Worm (Caenorhabditis elegans) whole organism, L1 larva: ENCODE data around the gene itr-1.

Experiments
- C04F5.9 ChIP-seq: sonication (generic microtip); optimal IDR thresholded peaks from 2 replicates; lab custom pipeline; 2016; ENCODE audit warnings: missing genetic modification characterization, missing compliant biosample characterization
- Y116A8C.19 ChIP-seq: sonication (generic microtip); optimal IDR thresholded peaks from 2 replicates; lab custom pipeline; 2016; ENCODE audit warnings: missing compliant biosample characterization, missing genetic modification characterization, borderline replicate concordance
- aha-1 ChIP-seq: fragments of 150-350 bp; optimal IDR thresholded peaks from 2 replicates; lab custom pipeline; 2014; ENCODE audit warnings: missing biosample characterization, missing genetic modification characterization
- aly-2 ChIP-seq: fragments of 150-350 bp; optimal IDR thresholded peaks from 2 replicates; lab custom pipeline; 2014; ENCODE audit warnings: missing biosample characterization, missing genetic modification characterization
- ama-1 ChIP-seq: fragments of 150-350 bp; optimal IDR thresholded peaks from 2 replicates; lab custom pipeline; 2014
- blmp-1 ChIP-seq: fragments of 150-350 bp; optimal IDR thresholded peaks from 2 replicates; lab custom pipeline; 2014; ENCODE audit warnings: missing biosample characterization, missing genetic modification characterization
- ceh-8 ChIP-seq: fragments of 200-800 bp; sonication (Bioruptor generic); optimal IDR thresholded peaks from 2 replicates; lab custom pipeline; 2018; ENCODE audit warnings: mild to moderate bottlenecking, missing genetic modification characterization, moderate library complexity, missing compliant biosample characterization
- ceh-82 ChIP-seq, 3 experiments: fragments of 150-350 bp in 1 of 3; sonication (generic microtip) in 2 of 3; optimal IDR thresholded peaks; 2 replicates each; lab custom pipeline; 2014 to 2017; ENCODE audit warnings: missing biosample characterization in 3 of 3, missing genetic modification characterization in 3 of 3
- ces-1 ChIP-seq: fragments of 150-350 bp; optimal IDR thresholded peaks from 2 replicates; lab custom pipeline; 2014; ENCODE audit warnings: missing biosample characterization, missing genetic modification reagents, missing genetic modification characterization
- dsc-1 ChIP-seq: sonication (generic microtip); optimal IDR thresholded peaks from 2 replicates; lab custom pipeline; 2016; ENCODE audit warnings: mild to moderate bottlenecking, missing genetic modification characterization, missing compliant biosample characterization
- efl-1 ChIP-seq, 4 experiments: fragments of 150-350 bp; optimal IDR thresholded peaks in 3 of 4; peaks in 1 of 4; 1 replicate in 1 of 4; 2 replicates in 3 of 4; lab custom pipeline; 2014; ENCODE audit warnings: missing biosample characterization in 2 of 4, missing genetic modification characterization in 2 of 4, missing genetic modification reagents in 2 of 4
- efl-3 ChIP-seq: fragments of 200-800 bp; sonication (Bioruptor generic); optimal IDR thresholded peaks from 2 replicates; lab custom pipeline; 2018; ENCODE audit warnings: mild to moderate bottlenecking, missing genetic modification characterization, missing compliant biosample characterization
- elt-2 ChIP-seq: sonication (generic microtip); optimal IDR thresholded peaks from 2 replicates; lab custom pipeline; 2016; ENCODE audit warnings: missing genetic modification characterization, mild to moderate bottlenecking, inconsistent platforms, missing compliant biosample characterization, missing genetic modification reagents
- fos-1 ChIP-seq: fragments of 150-350 bp; optimal IDR thresholded peaks from 2 replicates; lab custom pipeline; 2014; ENCODE audit warnings: missing biosample characterization, missing genetic modification characterization
- hlh-17 ChIP-seq: fragments of 200-800 bp; sonication (Bioruptor generic); optimal IDR thresholded peaks from 2 replicates; lab custom pipeline; 2018; ENCODE audit warnings: missing genetic modification characterization, mild to moderate bottlenecking, missing compliant biosample characterization, moderate library complexity, borderline replicate concordance
- irx-1 ChIP-seq: sonication (generic microtip); optimal IDR thresholded peaks from 2 replicates; lab custom pipeline; 2016; ENCODE audit warnings: missing genetic modification characterization, missing compliant biosample characterization
- jun-1 ChIP-seq: fragments of 150-350 bp; optimal IDR thresholded peaks from 2 replicates; lab custom pipeline; 2014; ENCODE audit warnings: missing biosample characterization, missing genetic modification reagents, missing genetic modification characterization
- lin-14 ChIP-seq: fragments of 200-800 bp; sonication (Bioruptor generic); optimal IDR thresholded peaks from 2 replicates; lab custom pipeline; 2018; ENCODE audit warnings: mild to moderate bottlenecking, missing genetic modification characterization, moderate library complexity, missing compliant biosample characterization
- lin-15B ChIP-seq: fragments of 150-350 bp; sonication (generic microtip); optimal IDR thresholded peaks from 3 replicates; lab custom pipeline; 2014; ENCODE audit warnings: missing biosample characterization, missing genetic modification characterization
- lin-39 ChIP-seq: fragments of 150-350 bp; optimal IDR thresholded peaks from 2 replicates; lab custom pipeline; 2014; ENCODE audit warnings: missing biosample characterization, missing genetic modification reagents, missing genetic modification characterization
- lir-3 ChIP-seq: sonication (generic microtip); optimal IDR thresholded peaks from 2 replicates; lab custom pipeline; 2016; ENCODE audit warnings: mild to moderate bottlenecking, missing genetic modification characterization, moderate library complexity, missing compliant biosample characterization; ENCODE audit not compliant: poor library complexity
- lsy-2 ChIP-seq, 2 experiments: fragments of 150-350 bp; optimal IDR thresholded peaks; 2 replicates each; lab custom pipeline; 2014; ENCODE audit warnings: missing biosample characterization in 2 of 2, missing genetic modification characterization in 2 of 2
- mab-9 ChIP-seq: fragments of 200-800 bp; sonication (Bioruptor generic); IDR thresholded peaks from 2 replicates; pipeline ENCODE4 v1.3.6; 2022; ENCODE audit warnings: missing genetic modification reagents, missing genetic modification characterization, missing compliant biosample characterization
- mep-1 ChIP-seq: fragments of 150-350 bp; optimal IDR thresholded peaks from 2 replicates; lab custom pipeline; 2014; ENCODE audit warnings: missing biosample characterization, missing genetic modification characterization
- nhr-12 ChIP-seq: sonication (generic microtip); optimal IDR thresholded peaks from 2 replicates; lab custom pipeline; 2017; ENCODE audit warnings: missing biosample characterization, missing genetic modification characterization
- nhr-20 ChIP-seq: sonication (generic microtip); optimal IDR thresholded peaks from 2 replicates; lab custom pipeline; 2016; ENCODE audit warnings: mild to moderate bottlenecking, missing genetic modification characterization, missing compliant biosample characterization
- nhr-237 ChIP-seq: fragments of 150-350 bp; optimal IDR thresholded peaks from 2 replicates; lab custom pipeline; 2014; ENCODE audit warnings: missing biosample characterization, missing genetic modification characterization
- nhr-28 ChIP-seq: fragments of 150-350 bp; optimal IDR thresholded peaks from 2 replicates; lab custom pipeline; 2014; ENCODE audit warnings: missing biosample characterization, missing genetic modification characterization
- nhr-77 ChIP-seq: fragments of 150-350 bp; optimal IDR thresholded peaks from 2 replicates; lab custom pipeline; 2014; ENCODE audit warnings: missing biosample characterization, missing genetic modification characterization
- pax-3 ChIP-seq: fragments of 200-800 bp; sonication (Bioruptor generic); optimal IDR thresholded peaks from 2 replicates; lab custom pipeline; 2018; ENCODE audit warnings: mild to moderate bottlenecking, missing genetic modification characterization, moderate library complexity, missing compliant biosample characterization
- rnt-1 ChIP-seq: sonication (generic microtip); optimal IDR thresholded peaks from 2 replicates; lab custom pipeline; 2016; ENCODE audit warnings: mild to moderate bottlenecking, missing genetic modification characterization, moderate library complexity, missing compliant biosample characterization
- sox-4 ChIP-seq: sonication (generic microtip); optimal IDR thresholded peaks from 2 replicates; lab custom pipeline; 2016; ENCODE audit warnings: missing genetic modification characterization, missing compliant biosample characterization
- sptf-1 ChIP-seq: fragments of 150-350 bp; optimal IDR thresholded peaks from 2 replicates; lab custom pipeline; 2014; ENCODE audit warnings: missing biosample characterization, missing genetic modification characterization
- swsn-7 ChIP-seq: sonication (generic microtip); optimal IDR thresholded peaks from 2 replicates; lab custom pipeline; 2016; ENCODE audit warnings: missing genetic modification characterization, missing compliant biosample characterization
- tbx-2 ChIP-seq: sonication (generic microtip); optimal IDR thresholded peaks from 2 replicates; lab custom pipeline; 2016; ENCODE audit warnings: missing genetic modification characterization, missing compliant biosample characterization
- tlp-1 ChIP-seq: fragments of 150-350 bp; optimal IDR thresholded peaks from 2 replicates; lab custom pipeline; 2014; ENCODE audit warnings: missing biosample characterization, missing genetic modification characterization
- unc-30 ChIP-seq: sonication (generic microtip); optimal IDR thresholded peaks from 2 replicates; lab custom pipeline; 2017; ENCODE audit warnings: missing biosample characterization, missing genetic modification characterization
- unc-98 ChIP-seq: fragments of 200-800 bp; sonication (Bioruptor generic); IDR thresholded peaks from 2 replicates; pipeline ENCODE4 v1.3.6; 2022; ENCODE audit warnings: missing genetic modification characterization, missing compliant biosample characterization
- xbp-1 ChIP-seq: sonication (generic microtip); optimal IDR thresholded peaks from 2 replicates; lab custom pipeline; 2016; ENCODE audit warnings: missing genetic modification characterization, missing compliant biosample characterization
- ztf-11 ChIP-seq, 2 experiments: sonication (generic microtip); optimal IDR thresholded peaks; 2 replicates each; lab custom pipeline; 2016 to 2017; ENCODE audit warnings: missing genetic modification characterization in 2 of 2, missing biosample characterization in 1 of 2, missing compliant biosample characterization in 1 of 2

itr-1 gene

DNA sequence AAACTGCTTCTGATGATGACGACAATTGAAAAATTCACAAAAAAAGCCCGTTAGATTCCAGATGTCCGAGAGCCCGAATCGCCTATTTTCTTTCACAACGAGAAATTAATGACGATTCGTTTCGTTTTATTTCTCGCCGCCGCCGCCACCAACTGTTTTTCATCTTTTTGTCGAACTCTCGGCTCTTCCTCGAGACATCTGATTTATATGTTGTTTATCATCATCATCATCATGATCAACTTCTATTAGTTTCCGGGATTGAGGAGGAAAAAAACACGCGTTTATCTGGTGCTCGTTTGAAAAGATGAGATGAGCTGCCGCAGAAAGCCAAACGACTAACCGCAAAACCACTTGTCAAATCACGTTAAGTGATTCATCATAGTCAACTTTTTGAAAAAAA is 15.5 kb upstream of the itr-1 start (continued):
- TF ChIP-seq sox-4 (tag; lab: Kevin White, UChicago) = no peak

- TF ChIP-seq aly-2 (tag; lab: Kevin White, UChicago) = no peak
- peak; percentile 45 for TF ChIP-seq lin-14 (GFP tag; lab: Kevin White, UChicago)
These were observed 13.4 kb upstream of the itr-1 start for ce11 chrIV:7661569-7661968.

DNA sequence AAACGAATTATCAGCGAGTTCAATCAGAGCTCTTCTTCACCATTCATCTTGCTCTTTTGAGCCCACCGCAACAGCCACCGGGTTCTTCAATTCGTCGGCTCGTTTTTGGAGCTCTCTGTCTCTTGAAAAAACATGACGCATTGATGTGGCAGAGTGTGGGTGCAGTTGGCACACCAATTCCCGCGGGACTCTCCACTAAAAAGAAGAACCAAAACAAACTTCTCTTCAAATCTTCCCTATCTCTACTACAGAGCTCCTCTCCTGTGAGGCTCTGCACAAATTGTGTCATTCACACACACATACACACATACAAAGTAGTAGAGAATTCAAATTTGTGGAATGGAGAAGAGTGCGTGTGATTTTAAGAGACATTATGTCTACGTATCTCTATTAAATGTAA is 12.0 kb upstream of the itr-1 start:
- no peak for TF ChIP-seq jun-1 (tag; lab: Kevin White, UChicago)
- TF ChIP-seq fos-1 (tag; lab: Kevin White, UChicago) = no peak
- TF ChIP-seq ceh-82 (tag; optimal IDR thresholded peaks at IDR 0.05; lab: Kevin White, UChicago) = peak in 1 of 3 experiments; percentile 19
- TF ChIP-seq swsn-7 (tag; lab: Kevin White, UChicago) = peak; percentile 24
- no peak for TF ChIP-seq nhr-28 (tag; lab: Kevin White, UChicago)
- TF ChIP-seq pax-3 (tag; lab: Kevin White, UChicago) = no peak
- TF ChIP-seq lin-14 (GFP tag; lab: Kevin White, UChicago) = peak; percentile 79
- TF ChIP-seq rnt-1 = peak; percentile 19
- TF ChIP-seq mep-1 (tag; lab: Kevin White, UChicago) = no peak
- TF ChIP-seq nhr-237 (tag; lab: Kevin White, UChicago) = no peak
- no peak for TF ChIP-seq ceh-8 (GFP tag; lab: Kevin White, UChicago)
- no peak for TF ChIP-seq lsy-2 (tag; optimal IDR thresholded peaks at IDR 0.05; lab: Kevin White, UChicago)
- no peak for TF ChIP-seq unc-30 (tag; lab: Kevin White, UChicago)
- no peak for TF ChIP-seq tlp-1 (tag; lab: Kevin White, UChicago)
- TF ChIP-seq unc-98 (GFP tag; lab: Robert Waterston, UW) = no peak
- peak; percentile 6; the same call in 1 of the 2 replicates for TF ChIP-seq mab-9
- peak; percentile 3 for TF ChIP-seq tbx-2 (tag; lab: Kevin White, UChicago)
- no peak for TF ChIP-seq xbp-1 (tag; lab: Kevin White, UChicago)
- TF ChIP-seq sox-4 (tag; lab: Kevin White, UChicago) = no peak
- TF ChIP-seq lin-39 (tag; lab: Kevin White, UChicago) = no peak
- TF ChIP-seq nhr-77 (tag; lab: Kevin White, UChicago) = no peak
- TF ChIP-seq ces-1 = no peak
- TF ChIP-seq Y116A8C.19 = no peak
- no peak for TF ChIP-seq aly-2 (tag; lab: Kevin White, UChicago)
- TF ChIP-seq efl-3 (GFP tag; lab: Kevin White, UChicago) = no peak
- no peak for TF ChIP-seq sptf-1 (tag; lab: Kevin White, UChicago)
- TF ChIP-seq lir-3 (tag; lab: Kevin White, UChicago) = no peak
- TF ChIP-seq ztf-11 (tag; optimal IDR thresholded peaks at IDR 0.05; lab: Kevin White, UChicago) = no peak
- TF ChIP-seq elt-2 (tag; lab: Kevin White, UChicago) = no peak

DNA sequence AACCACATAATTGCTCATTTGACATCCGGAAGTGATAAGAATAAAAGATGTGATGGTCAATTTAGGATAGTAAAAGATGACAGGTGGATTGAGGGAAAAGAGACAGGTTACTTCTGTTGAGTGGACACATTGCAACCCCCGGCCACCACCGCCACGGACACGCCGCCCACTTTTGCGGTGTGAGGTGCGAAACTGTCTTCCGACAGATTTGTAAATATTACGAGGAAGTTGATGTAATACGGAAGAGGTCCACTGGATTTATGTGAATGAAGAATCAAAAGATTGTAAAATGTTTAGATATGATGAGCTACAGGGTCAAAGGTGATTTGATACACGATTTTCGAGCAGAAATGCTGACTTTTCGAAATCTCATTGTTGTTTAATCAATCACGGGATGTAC is 2.1 kb upstream of the itr-1 start, which contains the start of gene C08G9.2:
C08G9.2 (minus strand) TSS at position 101 of the 400 bp plus-strand sequence.
- TF ChIP-seq sptf-1 (tag; lab: Kevin White, UChicago) = no peak
- no peak for TF ChIP-seq nhr-20
- TF ChIP-seq nhr-12 (tag; lab: Kevin White, UChicago) = no peak
- no peak for TF ChIP-seq hlh-17 (GFP tag; lab: Kevin White, UChicago)
- TF ChIP-seq ama-1 (lab: Kevin White, UChicago) = no peak
- no peak for TF ChIP-seq lin-15B
- no peak for TF ChIP-seq mep-1 (tag; lab: Kevin White, UChicago)
- TF ChIP-seq dsc-1 = no peak
- TF ChIP-seq, all 84 proteins: peak for 0

ce11 chrIV:7679120-7679519 is 4.1 kb downstream of the itr-1 start:
- TF ChIP-seq blmp-1 (tag; lab: Kevin White, UChicago) (peak; percentile 48), C04F5.9 (tag; lab: Kevin White, UChicago) (no peak), hlh-17 (GFP tag; lab: Kevin White, UChicago) (no peak), lin-14 (GFP tag; lab: Kevin White, UChicago) (peak; percentile 23), efl-1 (optimal IDR thresholded peaks at IDR 0.05; lab: Kevin White, UChicago) (no peak), efl-1 (GFP tag; optimal IDR thresholded peaks at IDR 0.05 in 1 of 2; lab: Kevin White, UChicago) (peak in 1 of 2 experiments; percentile 10), aha-1 (no peak), irx-1 (tag; lab: Kevin White, UChicago) (no peak), nhr-20 (peak; percentile 3), Y116A8C.19 (no peak), elt-2 (tag; lab: Kevin White, UChicago) (peak; percentile 71), mab-9 (no peak), ama-1 (lab: Kevin White, UChicago) (no peak)
